Fruit fly (Drosophila melanogaster) whole organism, embryonic: ENCODE results near the gene CG8993.

Experiments
- Atf-2 ChIP-seq: fragments of 200-800 bp; sonication (Bioruptor generic); optimal IDR thresholded peaks from 2 replicates; lab custom pipeline; 2016; ENCODE audit warnings: missing biosample characterization, missing genetic modification characterization
- BEAF-32 ChIP-seq: fragments of 200-800 bp; sonication (Bioruptor generic); optimal IDR thresholded peaks from 3 replicates; lab custom pipeline; 2017; ENCODE audit warnings: missing biosample characterization, missing genetic modification characterization, mild to moderate bottlenecking, moderate library complexity, missing genetic modification reagents
- Blimp-1 ChIP-seq: fragments of 200-800 bp; sonication (Bioruptor generic); optimal IDR thresholded peaks from 3 replicates; lab custom pipeline; 2018; ENCODE audit warnings: missing biosample characterization, missing genetic modification characterization, mild to moderate bottlenecking, moderate library complexity, missing genetic modification reagents
- CG10147 ChIP-seq: fragments of 200-800 bp; sonication (Bioruptor generic); optimal IDR thresholded peaks from 2 replicates; lab custom pipeline; 2019; ENCODE audit warnings: missing biosample characterization, mild to moderate bottlenecking, missing genetic modification characterization, moderate library complexity
- CG10654 ChIP-seq: fragments of 200-800 bp; sonication (Bioruptor generic); optimal IDR thresholded peaks from 2 replicates; lab custom pipeline; 2016; ENCODE audit warnings: missing biosample characterization, missing genetic modification characterization
- CG10979 ChIP-seq: fragments of 200-800 bp; sonication (Bioruptor generic); optimal IDR thresholded peaks from 2 replicates; lab custom pipeline; 2018; ENCODE audit warnings: missing biosample characterization, mild to moderate bottlenecking, missing genetic modification characterization, moderate library complexity
- CG11085 ChIP-seq: fragments of 200-800 bp; sonication (Bioruptor generic); IDR thresholded peaks from 2 replicates; pipeline ENCODE4 v1.3.6; 2022; ENCODE audit warnings: missing biosample characterization, missing genetic modification characterization
- CG11247 ChIP-seq: fragments of 200-800 bp; sonication (Bioruptor generic); IDR thresholded peaks from 2 replicates; pipeline ENCODE4 v1.3.6; 2022; ENCODE audit warnings: missing biosample characterization, missing genetic modification characterization
- CG12071 ChIP-seq: fragments of 200-800 bp; sonication (Bioruptor generic); optimal IDR thresholded peaks from 3 replicates; lab custom pipeline; 2018; ENCODE audit warnings: missing biosample characterization, mild to moderate bottlenecking, missing genetic modification characterization
- CG1233 ChIP-seq: fragments of 200-800 bp; sonication (Bioruptor generic); optimal IDR thresholded peaks from 4 replicates; lab custom pipeline; 2018; ENCODE audit warnings: missing biosample characterization, mild to moderate bottlenecking, missing genetic modification characterization
- CG15269 ChIP-seq: fragments of 200-800 bp; sonication (Bioruptor generic); optimal IDR thresholded peaks from 2 replicates; lab custom pipeline; 2018; ENCODE audit warnings: missing biosample characterization, mild to moderate bottlenecking, missing genetic modification characterization, moderate library complexity
- CG18011 ChIP-seq: fragments of 200-800 bp; sonication (Bioruptor generic); optimal IDR thresholded peaks from 2 replicates; lab custom pipeline; 2017; ENCODE audit warnings: missing biosample characterization, missing genetic modification characterization, mild to moderate bottlenecking, moderate library complexity, missing genotype
- CG32767 ChIP-seq: fragments of 200-800 bp; sonication (Bioruptor generic); IDR thresholded peaks from 2 replicates; pipeline ENCODE4 v1.3.6; 2022; ENCODE audit warnings: missing biosample characterization, missing genetic modification characterization
- CG3281 ChIP-seq: fragments of 200-800 bp; sonication (Bioruptor generic); optimal IDR thresholded peaks from 3 replicates; lab custom pipeline; 2017; ENCODE audit warnings: missing biosample characterization, mild to moderate bottlenecking, missing genetic modification characterization
- CG34376 ChIP-seq: fragments of 200-800 bp; sonication (Bioruptor generic); optimal IDR thresholded peaks from 2 replicates; lab custom pipeline; 2018; ENCODE audit warnings: missing biosample characterization, mild to moderate bottlenecking, missing genetic modification characterization
- CG3838 ChIP-seq: fragments of 200-800 bp; sonication (Bioruptor generic); optimal IDR thresholded peaks from 3 replicates; lab custom pipeline; 2016; ENCODE audit warnings: missing biosample characterization, missing genetic modification characterization
- CG5245 ChIP-seq: fragments of 200-800 bp; sonication (Bioruptor generic); optimal IDR thresholded peaks from 3 replicates; lab custom pipeline; 2016; ENCODE audit warnings: missing biosample characterization, missing genetic modification characterization
- CG6272 ChIP-seq: fragments of 200-800 bp; sonication (Bioruptor generic); IDR thresholded peaks from 2 replicates; pipeline ENCODE4 v1.3.6; 2022; ENCODE audit warnings: missing biosample characterization, missing genetic modification characterization
- CG9437 ChIP-seq: fragments of 200-800 bp; sonication (Bioruptor generic); optimal IDR thresholded peaks from 2 replicates; lab custom pipeline; 2018; ENCODE audit warnings: missing biosample characterization, mild to moderate bottlenecking, missing genetic modification characterization
- CG9876 ChIP-seq: fragments of 200-800 bp; sonication (Bioruptor generic); optimal IDR thresholded peaks from 2 replicates; lab custom pipeline; 2016; ENCODE audit warnings: missing biosample characterization, missing genetic modification characterization
- D ChIP-seq, 2 experiments: fragments of 200-800 bp in 1 of 2; fragments of >200 bp in 1 of 2; sonication (Bioruptor generic) in 1 of 2; optimal IDR thresholded peaks; 2 replicates in 1 of 2; 3 replicates in 1 of 2; lab custom pipeline; 2017; ENCODE audit warnings: mild to moderate bottlenecking in 1 of 2, missing biosample characterization in 1 of 2, missing genetic modification characterization in 1 of 2, missing genetic modification reagents in 1 of 2
- Dip3 ChIP-seq: fragments of 200-800 bp; sonication (Bioruptor generic); optimal IDR thresholded peaks from 3 replicates; lab custom pipeline; 2016; ENCODE audit warnings: missing biosample characterization, missing genetic modification characterization
- GATAe ChIP-seq: fragments of 200-800 bp; sonication (Bioruptor generic); conservative IDR thresholded peaks from 2 replicates; pipeline ENCODE4 v1.3.6; 2022; ENCODE audit warnings: missing biosample characterization, missing genetic modification characterization
- Med ChIP-seq: fragments of 200-800 bp; sonication (Bioruptor generic); peaks from one replicate; lab custom pipeline; 2016; ENCODE audit warnings: missing biosample characterization, missing genetic modification characterization, mild to moderate bottlenecking, inconsistent platforms, moderate library complexity
- Meics ChIP-seq: fragments of 200-800 bp; sonication (Bioruptor generic); optimal IDR thresholded peaks from 2 replicates; lab custom pipeline; 2017; ENCODE audit warnings: missing biosample characterization, mild to moderate bottlenecking, missing genetic modification characterization
- Mrtf ChIP-seq: fragments of 200-800 bp; sonication (Bioruptor generic); IDR thresholded peaks from 3 replicates; pipeline ENCODE4 v1.3.6; 2022; ENCODE audit warnings: missing biosample characterization, missing genetic modification characterization
- NFAT ChIP-seq: fragments of 200-800 bp; sonication (Bioruptor generic); IDR thresholded peaks from 2 replicates; pipeline ENCODE4 v1.3.6; 2022; ENCODE audit warnings: missing biosample characterization, missing genetic modification characterization
- Rfx ChIP-seq: fragments of 200-800 bp; sonication (Bioruptor generic); IDR thresholded peaks from 2 replicates; pipeline ENCODE4 v1.3.6; 2022; ENCODE audit warnings: missing biosample characterization, missing genetic modification characterization
- Xbp1 ChIP-seq: fragments of 200-800 bp; sonication (Bioruptor generic); optimal IDR thresholded peaks from 3 replicates; lab custom pipeline; 2016; ENCODE audit warnings: missing biosample characterization, mild to moderate bottlenecking, missing genetic modification characterization
- Xrp1 ChIP-seq: fragments of 200-800 bp; sonication (Bioruptor generic); IDR thresholded peaks from 2 replicates; pipeline ENCODE4 v1.3.6; 2022; ENCODE audit warnings: missing biosample characterization, missing genetic modification characterization
- bab2 ChIP-seq: fragments of 200-800 bp; sonication (Bioruptor generic); optimal IDR thresholded peaks from 2 replicates; lab custom pipeline; 2016; ENCODE audit warnings: missing biosample characterization, missing genetic modification characterization
- ewg ChIP-seq: fragments of 200-800 bp; sonication (Bioruptor generic); optimal IDR thresholded peaks from 3 replicates; lab custom pipeline; 2017; ENCODE audit warnings: mild to moderate bottlenecking, missing biosample characterization, missing genetic modification reagents, missing genetic modification characterization
- eyg ChIP-seq: fragments of 200-800 bp; sonication (Bioruptor generic); optimal IDR thresholded peaks from 3 replicates; lab custom pipeline; 2016; ENCODE audit warnings: missing biosample characterization, missing genetic modification characterization
- fd64A ChIP-seq: fragments of 200-800 bp; sonication (Bioruptor generic); optimal IDR thresholded peaks from 3 replicates; lab custom pipeline; 2018; ENCODE audit warnings: missing biosample characterization, mild to moderate bottlenecking, missing genetic modification characterization
- grau ChIP-seq: fragments of 200-800 bp; optimal IDR thresholded peaks from 3 replicates; lab custom pipeline; 2019; ENCODE audit warnings: missing biosample characterization, mild to moderate bottlenecking, missing genetic modification characterization, moderate library complexity
- grn ChIP-seq: fragments of 200-800 bp; sonication (Bioruptor generic); optimal IDR thresholded peaks from 3 replicates; lab custom pipeline; 2017; ENCODE audit warnings: missing biosample characterization, missing genetic modification characterization
- hth ChIP-seq: fragments of >200 bp; optimal IDR thresholded peaks from 2 replicates; lab custom pipeline; 2017; ENCODE audit warnings: inconsistent platforms
- ind ChIP-seq: fragments of 200-800 bp; sonication (Bioruptor generic); optimal IDR thresholded peaks from 3 replicates; lab custom pipeline; 2016; ENCODE audit warnings: missing biosample characterization, missing genetic modification characterization
- kah ChIP-seq: fragments of 200-800 bp; sonication (Bioruptor generic); optimal IDR thresholded peaks from 2 replicates; lab custom pipeline; 2018; ENCODE audit warnings: missing biosample characterization, mild to moderate bottlenecking, missing genetic modification characterization
- knrl ChIP-seq: fragments of 200-800 bp; sonication (Bioruptor generic); IDR thresholded peaks from 3 replicates; pipeline ENCODE4 v1.3.6; 2022; ENCODE audit warnings: missing biosample characterization, missing genetic modification characterization; ENCODE audit not compliant: partially characterized antibody
- lab ChIP-seq: fragments of 200-800 bp; sonication (Bioruptor generic); optimal IDR thresholded peaks from 3 replicates; lab custom pipeline; 2017; ENCODE audit warnings: missing biosample characterization, missing genetic modification characterization, mild to moderate bottlenecking, moderate library complexity, missing genetic modification reagents
- maf-S ChIP-seq: fragments of 200-800 bp; sonication (Bioruptor generic); optimal IDR thresholded peaks from 2 replicates; lab custom pipeline; 2016; ENCODE audit warnings: missing biosample characterization, missing genetic modification characterization
- nau ChIP-seq: fragments of 200-800 bp; sonication (Bioruptor generic); optimal IDR thresholded peaks from 3 replicates; lab custom pipeline; 2017; ENCODE audit warnings: missing biosample characterization, mild to moderate bottlenecking, missing genetic modification characterization, missing genetic modification reagents
- nerfin-1 ChIP-seq: fragments of 200-800 bp; sonication (Bioruptor generic); optimal IDR thresholded peaks from 3 replicates; lab custom pipeline; 2019; ENCODE audit warnings: missing biosample characterization, mild to moderate bottlenecking, missing genetic modification characterization, moderate library complexity
- pfk ChIP-seq: fragments of 200-800 bp; sonication (Bioruptor generic); optimal IDR thresholded peaks from 2 replicates; lab custom pipeline; 2018; ENCODE audit warnings: missing biosample characterization, mild to moderate bottlenecking, missing genetic modification characterization, moderate library complexity
- phol ChIP-seq: fragments of 200-800 bp; sonication (Bioruptor generic); optimal IDR thresholded peaks from 3 replicates; lab custom pipeline; 2018; ENCODE audit warnings: missing biosample characterization, mild to moderate bottlenecking, missing genetic modification characterization, moderate library complexity
- scrt ChIP-seq: fragments of 200-800 bp; sonication (Bioruptor generic); optimal IDR thresholded peaks from 2 replicates; lab custom pipeline; 2018; ENCODE audit warnings: missing biosample characterization, mild to moderate bottlenecking, missing genetic modification characterization, moderate library complexity
- sug ChIP-seq: fragments of 200-800 bp; optimal IDR thresholded peaks from 2 replicates; lab custom pipeline; 2019; ENCODE audit warnings: missing biosample characterization, mild to moderate bottlenecking, missing genetic modification characterization, moderate library complexity
- zen ChIP-seq: fragments of 200-800 bp; sonication (Bioruptor generic); optimal IDR thresholded peaks from 3 replicates; lab custom pipeline; 2018; ENCODE audit warnings: missing biosample characterization, mild to moderate bottlenecking, missing genetic modification characterization, moderate library complexity

Gene CG8993

dm6 chr3L:2373421-2374043 lies 1.5 kb downstream of the CG8993 start, which contains the start of the genes mRpL23 and CG9004 (continued):
- TF ChIP-seq phol (tag; lab: Kevin White, UChicago) (peak; percentile 99), CG10654 (GFP tag; lab: Kevin White, UChicago) (peak; percentile 99), CG32767 (GFP tag; lab: Robert Waterston, UW) (peak; percentile 99), CG9437 (GFP tag; lab: Kevin White, UChicago) (peak; percentile 94), CG5245 (GFP tag; lab: Kevin White, UChicago) (peak; percentile 99), GATAe (GFP tag; lab: Robert Waterston, UW) (peak; percentile 99), grau (tag; lab: Kevin White, UChicago) (peak; percentile 98), nau (peak; percentile 97), kah (GFP tag; lab: Kevin White, UChicago) (peak; percentile 95), pfk (peak; percentile 72), lab (GFP tag; lab: Kevin White, UChicago) (peak; percentile 99), knrl (GFP tag; lab: Robert Waterston, UW) (peak; percentile 34; the same call in 1 of the 3 replicates), nerfin-1 (peak; percentile 97), D (optimal IDR thresholded peaks at IDR 0.05; lab: Kevin White, UChicago) (no peak), D (GFP tag; optimal IDR thresholded peaks at IDR 0.05; lab: Kevin White, UChicago) (peak; percentile 98), Blimp-1 (GFP tag; lab: Kevin White, UChicago) (peak; percentile 98), CG15269 (tag; lab: Kevin White, UChicago) (peak; percentile 99), CG11247 (GFP tag; lab: Robert Waterston, UW) (peak; percentile 100), ewg (GFP tag; lab: Kevin White, UChicago) (peak; percentile 98), Meics (GFP tag; lab: Kevin White, UChicago) (peak; percentile 99), ind (GFP tag; lab: Kevin White, UChicago) (peak; percentile 100), CG34376 (GFP tag; lab: Kevin White, UChicago) (peak; percentile 99), Mrtf (GFP tag; lab: Robert Waterston, UW) (peak; percentile 100), CG10147 (peak; percentile 98), CG6272 (peak; percentile 100), grn (GFP tag; lab: Kevin White, UChicago) (peak; percentile 89), CG1233 (GFP tag; lab: Kevin White, UChicago) (peak; percentile 99), BEAF-32 (GFP tag; lab: Kevin White, UChicago) (peak; percentile 47), Atf-2 (GFP tag; lab: Kevin White, UChicago) (peak; percentile 98), NFAT (GFP tag; lab: Robert Waterston, UW) (peak; percentile 100), CG18011 (GFP tag; lab: Kevin White, UChicago) (peak; percentile 93), Xbp1 (peak; percentile 100), Dip3 (peak; percentile 99), CG3838 (GFP tag; lab: Kevin White, UChicago) (peak; percentile 98), CG10979 (peak; percentile 98), sug (tag; lab: Kevin White, UChicago) (peak; percentile 98), maf-S (peak; percentile 98), CG9876 (peak; percentile 96), scrt (GFP tag; lab: Kevin White, UChicago) (peak; percentile 94), Rfx (GFP tag; lab: Robert Waterston, UW) (peak; percentile 100), bab2 (GFP tag; lab: Kevin White, UChicago) (peak; percentile 99), CG11085 (GFP tag; lab: Robert Waterston, UW) (peak; percentile 100), Xrp1 (GFP tag; lab: Robert Waterston, UW) (peak; percentile 100), hth (no peak), fd64A (GFP tag; lab: Kevin White, UChicago) (peak; percentile 96), CG3281 (GFP tag; lab: Kevin White, UChicago) (peak; percentile 98), Med (GFP tag; lab: Kevin White, UChicago) (peak; percentile 100), eyg (peak; percentile 98), zen (tag; lab: Kevin White, UChicago) (peak; percentile 99), CG12071 (GFP tag; lab: Kevin White, UChicago) (peak; percentile 97)
